Fruit fly (Drosophila melanogaster): Measurements from ENCODE around the gene Srr.

Srr gene

DNA sequence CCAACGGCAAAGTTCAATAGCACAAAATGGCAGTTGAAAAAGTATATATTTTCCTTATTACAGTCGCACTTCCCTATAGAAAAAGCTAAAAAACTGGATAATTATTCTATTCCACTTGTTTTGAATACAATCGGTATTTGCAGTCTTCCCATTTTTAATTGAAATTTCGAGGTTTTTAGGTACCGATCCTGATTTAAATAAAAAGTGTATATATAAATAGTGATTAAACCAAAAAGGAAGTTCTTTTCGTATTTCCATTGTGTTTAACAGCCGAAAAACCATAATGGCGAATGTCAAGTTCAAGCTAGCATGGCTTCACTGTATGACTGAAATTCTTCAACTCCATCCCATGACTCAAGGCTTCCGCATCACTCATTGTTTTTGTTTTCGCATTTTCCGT, 18.7 kb upstream of the Srr start (continued):
- TF ChIP-seq CG7368 (GFP tag; optimal IDR thresholded peaks at IDR 0.05): no peak
- TF ChIP-seq Sox102F (GFP tag; optimal IDR thresholded peaks at IDR 0.05): peak; percentile 58
- peak; percentile 59 for TF ChIP-seq CG10669 (GFP tag; optimal IDR thresholded peaks at IDR 0.05)
- TF ChIP-seq salr (GFP tag; optimal IDR thresholded peaks at IDR 0.05): peak in 1 of 2 experiments; percentile 5
- TF ChIP-seq CG3919 (GFP tag; optimal IDR thresholded peaks at IDR 0.05): peak; percentile 32
- TF ChIP-seq Sox15 (GFP tag; optimal IDR thresholded peaks at IDR 0.05): peak; percentile 23
- peak; percentile 39 for TF ChIP-seq dsx (GFP tag; optimal IDR thresholded peaks at IDR 0.05; ENCODE audit: poor library complexity, severe bottlenecking)
- peak; percentile 58 for TF ChIP-seq Met (GFP tag; optimal IDR thresholded peaks at IDR 0.05)
- TF ChIP-seq CG11294 (GFP tag; IDR thresholded peaks at IDR 0.05): no peak
- peak; percentile 59 for TF ChIP-seq Smox (GFP tag; optimal IDR thresholded peaks at IDR 0.05)
- TF ChIP-seq CG6163 (GFP tag; IDR thresholded peaks at IDR 0.05): peak; percentile 44; the same call in 2 of the 3 replicates
- peak; percentile 54 for TF ChIP-seq acj6 (GFP tag; optimal IDR thresholded peaks at IDR 0.05)

DNA sequence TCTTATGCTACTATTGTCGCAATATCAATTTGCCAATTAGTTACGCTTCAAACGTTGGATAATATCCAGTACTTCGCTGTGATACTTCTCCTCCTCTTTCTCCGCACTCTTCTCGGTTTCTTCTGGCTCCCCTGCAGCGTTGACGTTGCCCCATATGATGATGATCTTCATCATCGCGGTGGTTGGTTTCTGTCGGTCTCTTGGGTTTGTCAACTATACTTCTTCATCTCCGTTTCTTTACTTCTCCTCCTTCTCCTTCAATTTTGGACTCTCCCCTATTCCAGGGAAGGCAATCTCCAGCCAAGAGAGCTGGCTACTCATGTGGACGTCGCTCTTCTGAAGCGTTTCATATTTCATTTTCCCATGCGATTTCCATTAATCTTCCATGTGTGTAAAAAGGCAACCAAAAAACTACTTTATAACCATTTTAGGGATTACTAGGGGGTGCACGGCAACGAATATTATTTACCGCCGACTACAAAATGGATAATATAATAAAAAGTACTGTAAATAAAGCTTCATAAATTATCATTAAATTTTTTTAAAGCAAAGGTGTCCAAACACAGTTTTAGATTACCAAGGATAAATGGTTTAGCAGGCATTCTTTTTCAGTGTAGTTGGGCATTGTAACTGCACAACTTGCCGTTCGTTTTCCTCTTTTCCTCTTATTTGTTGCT, 17.4 kb upstream of the Srr start:
- TF ChIP-seq CG8319 (GFP tag; optimal IDR thresholded peaks at IDR 0.05) (peak; percentile 85), CG9139 (GFP tag; optimal IDR thresholded peaks at IDR 0.05) (peak; percentile 70), CG10669 (GFP tag; optimal IDR thresholded peaks at IDR 0.05) (peak; percentile 91), CG3032 (tag; optimal IDR thresholded peaks at IDR 0.05) (peak; percentile 89), Hr4 (GFP tag; optimal IDR thresholded peaks at IDR 0.05) (peak; percentile 92), OdsH (GFP tag; optimal IDR thresholded peaks at IDR 0.05) (peak; percentile 91), Hr38 (GFP tag; optimal IDR thresholded peaks at IDR 0.05) (no peak), Hr39 (GFP tag; optimal IDR thresholded peaks at IDR 0.05) (peak; percentile 79), Met (GFP tag; optimal IDR thresholded peaks at IDR 0.05) (peak; percentile 88), cyc (GFP tag; optimal IDR thresholded peaks at IDR 0.05) (peak; percentile 74), CG4318 (GFP tag; optimal IDR thresholded peaks at IDR 0.05) (peak; percentile 74), CG6792 (GFP tag; optimal IDR thresholded peaks at IDR 0.05) (peak; percentile 89), salr (GFP tag; optimal IDR thresholded peaks at IDR 0.05) (peak; percentile 85), dac (GFP tag; optimal IDR thresholded peaks at IDR 0.05) (peak; percentile 56), Blimp-1 (GFP tag; optimal IDR thresholded peaks at IDR 0.05) (no peak), CG8632 (GFP tag; optimal IDR thresholded peaks at IDR 0.05) (peak; percentile 88), CG11902 (GFP tag; optimal IDR thresholded peaks at IDR 0.05) (peak; percentile 74), topi (GFP tag; optimal IDR thresholded peaks at IDR 0.05) (peak; percentile 85), achi (GFP tag; optimal IDR thresholded peaks at IDR 0.05) (peak; percentile 92), Eip75B (GFP tag; optimal IDR thresholded peaks at IDR 0.05) (peak; percentile 90), acj6 (GFP tag; optimal IDR thresholded peaks at IDR 0.05) (peak; percentile 92), CG10631 (GFP tag; optimal IDR thresholded peaks at IDR 0.05) (peak; percentile 93), CG1621 (tag; optimal IDR thresholded peaks at IDR 0.05) (peak; percentile 89), vri (GFP tag; optimal IDR thresholded peaks at IDR 0.05) (peak; percentile 44), esn (GFP tag; optimal IDR thresholded peaks at IDR 0.05) (peak; percentile 89), CG6163 (GFP tag; IDR thresholded peaks at IDR 0.05) (peak; percentile 90), CG16779 (tag; optimal IDR thresholded peaks at IDR 0.05) (peak; percentile 85), CG32006 (GFP tag; optimal IDR thresholded peaks at IDR 0.05) (peak; percentile 93), Sox14 (GFP tag; optimal IDR thresholded peaks at IDR 0.05) (peak; percentile 90), CG8119 (GFP tag; IDR thresholded peaks at IDR 0.05) (peak; percentile 86), Smox (GFP tag; optimal IDR thresholded peaks at IDR 0.05) (peak; percentile 80), eg (GFP tag; IDR thresholded peaks at IDR 0.05) (peak; percentile 87), Eip78C (GFP tag) (peak; percentile 98), Sox15 (GFP tag; optimal IDR thresholded peaks at IDR 0.05) (peak; percentile 77), fd59A (GFP tag; optimal IDR thresholded peaks at IDR 0.05) (peak; percentile 89), CG3919 (GFP tag; optimal IDR thresholded peaks at IDR 0.05) (peak; percentile 92), net (GFP tag; optimal IDR thresholded peaks at IDR 0.05) (peak; percentile 92), Ets21C (GFP tag; optimal IDR thresholded peaks at IDR 0.05) (peak; percentile 68), ss (GFP tag; optimal IDR thresholded peaks at IDR 0.05) (peak; percentile 78 to 90), CG6854 (GFP tag; optimal IDR thresholded peaks at IDR 0.05) (peak; percentile 36), CG7368 (GFP tag; optimal IDR thresholded peaks at IDR 0.05) (peak; percentile 87), CG6808 (GFP tag; optimal IDR thresholded peaks at IDR 0.05) (peak; percentile 89), Ets96B (tag; optimal IDR thresholded peaks at IDR 0.05) (peak; percentile 94), spab (GFP tag; optimal IDR thresholded peaks at IDR 0.05) (peak; percentile 89)

Data from whole organism, prepupa.